Worm (Caenorhabditis elegans): ENCODE measurements around the gene C08H9.16.

C08H9.16 gene

ce11 chrII:9940430-9940829 lies 47.9 kb downstream of the C08H9.16 start, which contains the start of gene ufd-3 (continued):
- TF ChIP-seq hlh-30 (tag; optimal IDR thresholded peaks at IDR 0.05; ENCODE audit: insufficient read depth) (peak; percentile 59), Y48G9A.11 (GFP tag; IDR thresholded peaks at IDR 0.05) (peak; percentile 96), aha-1 (tag) (peak; percentile 98), nhr-102 (tag; optimal IDR thresholded peaks at IDR 0.05) (peak; percentile 46), unc-62 (GFP tag; optimal IDR thresholded peaks at IDR 0.05 in 1 of 2) (peak in 1 of 2 experiments; percentile 89), unc-62 (tag; optimal IDR thresholded peaks at IDR 0.05) (no peak), lin-13 (GFP tag; optimal IDR thresholded peaks at IDR 0.05) (peak; percentile 28), mdl-1 (tag; optimal IDR thresholded peaks at IDR 0.05) (peak in 1 of 2 experiments; percentile 24), dve-1 (tag; optimal IDR thresholded peaks at IDR 0.05; ENCODE audit: insufficient read depth) (peak; percentile 70), arid-1 (GFP tag; conservative IDR thresholded peaks at IDR 0.05) (0 out of 2 replicates have a peak, but pooled peaks have one; percentile 15), F37D6.2 (tag; optimal IDR thresholded peaks at IDR 0.05) (peak; percentile 55), mes-2 (tag; optimal IDR thresholded peaks at IDR 0.05; ENCODE audit: poor library complexity, severe bottlenecking) (peak; percentile 99), dmd-9 (GFP tag; IDR thresholded peaks at IDR 0.05) (peak; percentile 81), T20F7.1 (GFP tag; optimal IDR thresholded peaks at IDR 0.05) (peak; percentile 97), nhr-41 (GFP tag; IDR thresholded peaks at IDR 0.05) (no peak), Y105C5A.15 (GFP tag; IDR thresholded peaks at IDR 0.05) (no peak), vab-7 (GFP tag; IDR thresholded peaks at IDR 0.05) (no peak), pha-4 (GFP tag; IDR thresholded peaks at IDR 0.05) (peak; percentile 46; the same call in 1 of the 2 replicates), pha-4 (tag; optimal IDR thresholded peaks at IDR 0.05) (peak; percentile 59), F49E8.2 (tag; optimal IDR thresholded peaks at IDR 0.05; ENCODE audit: borderline replicate concordance) (peak; percentile 63)

ce11 chrII:9943246-9943645 lies 50.7 kb downstream of the C08H9.16 start:
- TF ChIP-seq lin-13 (GFP tag; optimal IDR thresholded peaks at IDR 0.05): no peak
- TF ChIP-seq hlh-11 (tag; optimal IDR thresholded peaks at IDR 0.05): no peak
- TF ChIP-seq unc-62 (GFP tag; optimal IDR thresholded peaks at IDR 0.05 in 1 of 2): peak in 1 of 2 experiments; percentile 91
- TF ChIP-seq unc-62 (tag; optimal IDR thresholded peaks at IDR 0.05): no peak
- TF ChIP-seq saeg-2 (GFP tag; IDR thresholded peaks at IDR 0.05): no peak
- no peak for TF ChIP-seq mdt-29 (GFP tag; IDR thresholded peaks at IDR 0.05)

DNA sequence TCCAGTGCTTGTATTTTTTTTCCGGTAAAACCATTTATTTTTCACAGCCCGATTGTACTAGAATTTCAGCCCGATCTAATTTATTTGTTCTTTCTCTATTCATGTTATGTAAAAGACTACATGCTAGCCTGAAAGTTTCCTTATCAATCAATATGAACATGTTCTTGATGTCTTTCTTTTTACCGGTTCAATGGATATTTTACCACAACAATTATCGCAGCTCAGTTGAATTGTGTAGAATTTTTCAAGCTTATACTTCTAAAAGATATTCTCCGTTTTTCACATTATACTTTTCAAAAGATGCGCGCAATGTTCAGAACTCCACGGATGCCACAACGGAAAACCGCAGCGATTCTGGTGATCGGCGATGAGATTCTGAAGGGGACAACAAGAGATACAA lies 51.3 kb downstream of the C08H9.16 start, which contains the start of gene flad-1:
TSS of gene flad-1 (plus strand) at position 301 of the 400 bp plus-strand sequence.
- TF ChIP-seq unc-39 (tag; optimal IDR thresholded peaks at IDR 0.05) (no peak), F10B5.3 (tag; optimal IDR thresholded peaks at IDR 0.05) (no peak), pha-4 (GFP tag; IDR thresholded peaks at IDR 0.05) (no peak), pha-4 (tag; optimal IDR thresholded peaks at IDR 0.05) (no peak), dmd-9 (GFP tag; IDR thresholded peaks at IDR 0.05) (no peak), D1046.2 (GFP tag; IDR thresholded peaks at IDR 0.05) (no peak), Y48G9A.11 (GFP tag; IDR thresholded peaks at IDR 0.05) (no peak), snpc-1.2 (GFP tag; IDR thresholded peaks at IDR 0.05) (no peak), mdl-1 (tag; optimal IDR thresholded peaks at IDR 0.05) (no peak), ceh-32 (tag; optimal IDR thresholded peaks at IDR 0.05; ENCODE audit: poor library complexity) (no peak), lin-38 (GFP tag; IDR thresholded peaks at IDR 0.05) (no peak; the same call in none of the 2 replicates), nhr-237 (tag; optimal IDR thresholded peaks at IDR 0.05) (no peak), tag-97 (GFP tag; IDR thresholded peaks at IDR 0.05) (no peak), lin-1 (GFP tag; IDR thresholded peaks at IDR 0.05) (no peak), attf-4 (tag; optimal IDR thresholded peaks at IDR 0.05) (no peak), nhr-6 (tag; optimal IDR thresholded peaks at IDR 0.05) (no peak), lin-29 (GFP tag; IDR thresholded peaks at IDR 0.05) (no peak), hmg-1.1 (GFP tag; IDR thresholded peaks at IDR 0.05) (no peak)

Data from whole organism, L4 larva.